Worm (Caenorhabditis elegans): Measurements from ENCODE around the gene T26H8.5.

ce11 chrV:15306745-15307144, 1.3 kb upstream of the T26H8.5 start, which contains the start of gene T26H8.4:
- no peak for TF ChIP-seq mep-1 (tag; optimal IDR thresholded peaks at IDR 0.05)
- TF ChIP-seq nhr-12 (tag; optimal IDR thresholded peaks at IDR 0.05) = no peak
- TF ChIP-seq sptf-1 (tag; optimal IDR thresholded peaks at IDR 0.05) = no peak
- TF ChIP-seq nhr-237 (tag; optimal IDR thresholded peaks at IDR 0.05) = no peak
- no peak for TF ChIP-seq ztf-11 (tag; optimal IDR thresholded peaks at IDR 0.05)
- no peak for TF ChIP-seq lin-13 (tag; optimal IDR thresholded peaks at IDR 0.05)
- no peak for TF ChIP-seq nhr-76 (tag; optimal IDR thresholded peaks at IDR 0.05)
- no peak for TF ChIP-seq M03D4.4 (tag; optimal IDR thresholded peaks at IDR 0.05)
- no peak for TF ChIP-seq snpc-4 (tag; optimal IDR thresholded peaks at IDR 0.05)
